Worm (Caenorhabditis elegans) whole organism, L3 larva: ENCODE measurements around the gene nhr-117.

Experiments
- R02D3.7 ChIP-seq: fragments of 150-350 bp; optimal IDR thresholded peaks from 2 replicates; lab custom pipeline; 2014; ENCODE audit warnings: missing biosample characterization, missing genetic modification characterization
- ZK546.5 ChIP-seq: sonication (generic microtip); optimal IDR thresholded peaks from 2 replicates; lab custom pipeline; 2017; ENCODE audit warnings: missing biosample characterization, missing genetic modification characterization
- aly-2 ChIP-seq: fragments of 150-350 bp; optimal IDR thresholded peaks from 2 replicates; lab custom pipeline; 2014; ENCODE audit warnings: missing biosample characterization, missing genetic modification characterization
- ama-1 ChIP-seq: fragments of 150-350 bp; optimal IDR thresholded peaks from 2 replicates; lab custom pipeline; 2018
- ceh-28 ChIP-seq: fragments of 150-350 bp; optimal IDR thresholded peaks from 2 replicates; lab custom pipeline; 2014; ENCODE audit warnings: missing biosample characterization, missing genetic modification reagents, missing genetic modification characterization
- ceh-9 ChIP-seq: sonication (generic microtip); optimal IDR thresholded peaks from 2 replicates; lab custom pipeline; 2018; ENCODE audit warnings: missing biosample characterization, missing genetic modification characterization
- egl-27 ChIP-seq: sonication (generic microtip); optimal IDR thresholded peaks from 4 replicates; lab custom pipeline; 2017; ENCODE audit warnings: missing biosample characterization, missing genetic modification reagents, missing genetic modification characterization
- egl-5 ChIP-seq: fragments of 150-350 bp; optimal IDR thresholded peaks from 2 replicates; lab custom pipeline; 2017; ENCODE audit warnings: missing biosample characterization, missing genetic modification reagents, missing genetic modification characterization, inconsistent platforms
- elt-1 ChIP-seq: fragments of 150-350 bp; optimal IDR thresholded peaks from 2 replicates; lab custom pipeline; 2014; ENCODE audit warnings: missing biosample characterization, missing genetic modification characterization
- elt-2 ChIP-seq: sonication (generic microtip); optimal IDR thresholded peaks from 2 replicates; lab custom pipeline; 2016; ENCODE audit warnings: missing genetic modification reagents, mild to moderate bottlenecking, missing genetic modification characterization, missing compliant biosample characterization
- elt-3 ChIP-seq, 3 experiments: fragments of 150-350 bp in 1 of 3; sonication (generic microtip) in 2 of 3; optimal IDR thresholded peaks; 2 replicates in 2 of 3; 4 replicates in 1 of 3; lab custom pipeline; 2014 to 2017; ENCODE audit warnings: missing biosample characterization in 3 of 3, missing genetic modification characterization in 3 of 3
- eor-1 ChIP-seq, 2 experiments: fragments of 150-350 bp; optimal IDR thresholded peaks; 2 replicates each; lab custom pipeline; 2014 to 2018; ENCODE audit warnings: missing biosample characterization in 2 of 2, missing genetic modification characterization in 2 of 2
- fkh-10 ChIP-seq: sonication (generic microtip); optimal IDR thresholded peaks from 2 replicates; lab custom pipeline; 2017; ENCODE audit warnings: missing biosample characterization, missing genetic modification reagents, missing genetic modification characterization
- fkh-2 ChIP-seq: fragments of 150-350 bp; optimal IDR thresholded peaks from 2 replicates; lab custom pipeline; 2014; ENCODE audit warnings: missing biosample characterization, missing genetic modification reagents, missing genetic modification characterization
- fos-1 ChIP-seq: fragments of 150-350 bp; optimal IDR thresholded peaks from 2 replicates; lab custom pipeline; 2014; ENCODE audit warnings: missing biosample characterization, missing genetic modification characterization
- hmg-11 ChIP-seq: sonication (generic microtip); optimal IDR thresholded peaks from 2 replicates; lab custom pipeline; 2016; ENCODE audit warnings: missing genetic modification characterization, missing compliant biosample characterization
- jun-1 ChIP-seq: fragments of 150-350 bp; optimal IDR thresholded peaks from 2 replicates; lab custom pipeline; 2014; ENCODE audit warnings: missing biosample characterization, missing genetic modification reagents, missing genetic modification characterization
- lsy-12 ChIP-seq: sonication (generic microtip); optimal IDR thresholded peaks from 2 replicates; lab custom pipeline; 2016; ENCODE audit warnings: mild to moderate bottlenecking, missing genetic modification characterization, missing compliant biosample characterization
- mdl-1 ChIP-seq: fragments of 150-350 bp; optimal IDR thresholded peaks from 2 replicates; lab custom pipeline; 2014; ENCODE audit warnings: missing biosample characterization, missing genetic modification characterization
- mml-1 ChIP-seq: fragments of 150-350 bp; sonication (generic microtip); optimal IDR thresholded peaks from 3 replicates; lab custom pipeline; 2014; ENCODE audit warnings: missing biosample characterization, missing genetic modification characterization
- nhr-11 ChIP-seq: fragments of 150-350 bp; optimal IDR thresholded peaks from 2 replicates; lab custom pipeline; 2014; ENCODE audit warnings: missing biosample characterization, missing genetic modification characterization
- nhr-12 ChIP-seq: fragments of 150-350 bp; optimal IDR thresholded peaks from 2 replicates; lab custom pipeline; 2014; ENCODE audit warnings: missing biosample characterization, missing genetic modification characterization
- nhr-23 ChIP-seq: fragments of 150-350 bp; optimal IDR thresholded peaks from 2 replicates; lab custom pipeline; 2014; ENCODE audit warnings: missing biosample characterization, missing genetic modification reagents, missing genetic modification characterization
- nhr-25 ChIP-seq: sonication (generic microtip); optimal IDR thresholded peaks from 2 replicates; lab custom pipeline; 2017; ENCODE audit warnings: missing biosample characterization, missing genetic modification characterization
- nhr-28 ChIP-seq: fragments of 150-350 bp; optimal IDR thresholded peaks from 2 replicates; lab custom pipeline; 2014; ENCODE audit warnings: missing biosample characterization, missing genetic modification characterization
- nhr-43 ChIP-seq: sonication (generic microtip); optimal IDR thresholded peaks from 2 replicates; lab custom pipeline; 2016; ENCODE audit warnings: mild to moderate bottlenecking, missing genetic modification characterization, missing compliant biosample characterization; ENCODE audit not compliant: poor library complexity, severe bottlenecking
- nhr-67 ChIP-seq: fragments of 150-350 bp; optimal IDR thresholded peaks from 2 replicates; lab custom pipeline; 2014; ENCODE audit warnings: missing biosample characterization, missing genetic modification characterization
- nhr-76 ChIP-seq: fragments of 150-350 bp; sonication (generic microtip); optimal IDR thresholded peaks from 5 replicates; lab custom pipeline; 2014; ENCODE audit warnings: missing biosample characterization, missing genetic modification characterization
- pha-4 ChIP-seq: fragments of 150-350 bp; optimal IDR thresholded peaks from 2 replicates; lab custom pipeline; 2014; ENCODE audit warnings: missing biosample characterization, missing genetic modification reagents, missing genetic modification characterization
- pqm-1 ChIP-seq: fragments of 150-350 bp; optimal IDR thresholded peaks from 2 replicates; lab custom pipeline; 2017; ENCODE audit warnings: missing biosample characterization, missing genetic modification characterization, inconsistent platforms
- sea-2 ChIP-seq: fragments of 150-350 bp; sonication (generic microtip); optimal IDR thresholded peaks from 4 replicates; lab custom pipeline; 2014; ENCODE audit warnings: missing biosample characterization, missing genetic modification reagents, missing genetic modification characterization
- skn-1 ChIP-seq: fragments of 150-350 bp; optimal IDR thresholded peaks from 2 replicates; lab custom pipeline; 2014; ENCODE audit warnings: missing biosample characterization, missing genetic modification characterization
- tbx-2 ChIP-seq: sonication (generic microtip); optimal IDR thresholded peaks from 2 replicates; lab custom pipeline; 2016; ENCODE audit warnings: mild to moderate bottlenecking, missing genetic modification characterization, missing compliant biosample characterization
- zag-1 ChIP-seq: fragments of 150-350 bp; optimal IDR thresholded peaks from 2 replicates; lab custom pipeline; 2014; ENCODE audit warnings: missing biosample characterization, missing genetic modification characterization
- ztf-4 ChIP-seq: fragments of 150-350 bp; optimal IDR thresholded peaks from 2 replicates; lab custom pipeline; 2014; ENCODE audit warnings: missing biosample characterization, missing genetic modification characterization

nhr-117 gene

ce11 chrV:1618760-1619159, 2.6 kb downstream of the nhr-117 start, which contains the start of gene nhr-179:
TSS of gene nhr-179 (minus strand) at chrV:1618860.
- TF ChIP-seq fkh-2 (tag; lab: Kevin White, UChicago) = no peak
- TF ChIP-seq ZK546.5 = peak; percentile 67

DNA sequence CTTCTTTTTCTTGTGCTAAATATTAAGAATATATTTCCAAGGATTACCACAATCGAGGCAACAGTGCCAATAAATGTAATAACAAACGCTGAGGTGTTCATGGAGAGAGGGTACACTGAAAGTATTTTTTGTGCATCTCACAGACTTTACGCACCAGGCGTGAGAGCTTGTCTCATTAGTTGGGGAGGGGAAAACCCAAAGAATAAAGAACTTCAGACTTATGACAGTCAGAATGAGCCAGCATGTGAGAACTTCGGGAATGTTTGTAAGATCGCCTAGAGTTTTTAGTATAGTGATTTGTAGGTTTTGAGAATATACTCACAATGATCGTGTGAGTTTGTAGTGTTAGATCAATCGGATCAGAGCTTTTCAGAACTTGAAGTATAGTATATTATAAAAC, 6.6 kb downstream of the nhr-117 start, which contains the start of gene srbc-41:
srbc-41 (minus strand) TSS at position 101 of the 400 bp plus-strand sequence.
- TF ChIP-seq nhr-12 (tag; lab: Kevin White, UChicago) = no peak
- TF ChIP-seq elt-1 = no peak
- TF ChIP-seq skn-1 = no peak
- no peak for TF ChIP-seq eor-1 (tag; optimal IDR thresholded peaks at IDR 0.05; lab: Kevin White, UChicago)
- no peak for TF ChIP-seq nhr-25 (tag; lab: Kevin White, UChicago)
- no peak for TF ChIP-seq nhr-67 (tag; lab: Kevin White, UChicago)
- TF ChIP-seq fos-1 (tag; lab: Kevin White, UChicago) = no peak

DNA sequence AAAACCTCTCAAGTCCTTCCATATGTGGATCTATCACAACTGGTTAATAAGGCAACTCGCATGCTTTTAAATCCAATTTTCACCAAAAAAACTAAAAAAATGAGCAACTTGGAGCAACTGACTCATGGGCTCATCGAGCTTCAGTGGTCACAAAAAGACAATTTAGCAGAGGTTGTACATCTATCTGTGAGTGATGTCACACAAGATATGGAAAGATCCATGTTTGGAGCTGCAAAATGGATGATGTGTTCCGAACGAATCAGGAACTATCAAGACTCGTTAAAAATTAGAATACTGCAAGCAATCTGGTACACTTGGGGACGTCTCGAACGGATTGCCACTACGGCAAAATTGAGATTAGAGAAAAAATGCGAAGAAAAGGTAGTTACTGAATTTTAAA, 9.8 kb downstream of the nhr-117 start:
- no peak for TF ChIP-seq ceh-9
- no peak for TF ChIP-seq nhr-23 (tag; lab: Kevin White, UChicago)
- no peak for TF ChIP-seq lsy-12
- no peak for TF ChIP-seq nhr-28 (tag; lab: Kevin White, UChicago)

DNA sequence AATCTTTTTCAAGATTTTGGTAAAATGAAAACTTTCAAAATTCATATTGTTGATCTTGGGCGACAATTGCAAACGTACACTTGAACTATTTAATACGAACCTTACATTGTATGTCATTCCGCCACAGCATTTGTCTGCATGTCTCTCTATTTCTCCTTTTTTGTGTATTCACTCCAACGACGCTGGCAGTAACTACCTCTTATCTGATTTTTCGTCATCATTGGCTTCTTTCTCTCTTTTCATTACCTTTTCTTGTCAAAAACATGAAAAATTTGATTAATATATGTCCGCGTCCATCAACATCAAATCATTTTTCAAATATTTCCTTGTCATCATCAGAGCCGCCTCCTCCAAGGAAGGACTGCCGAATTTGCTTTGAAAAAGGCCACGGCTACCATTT, 11.2 kb downstream of the nhr-117 start, which contains the start of gene nhr-177:
nhr-177 (plus strand) TSS at position 167 of the 400 bp plus-strand sequence.
- TF ChIP-seq elt-1 (peak; percentile 34), ztf-4 (tag; lab: Kevin White, UChicago) (no peak), egl-5 (tag; lab: Kevin White, UChicago) (no peak), pqm-1 (tag; lab: Kevin White, UChicago) (peak; percentile 18), elt-2 (tag; lab: Kevin White, UChicago) (peak; percentile 70), nhr-76 (tag; lab: Kevin White, UChicago) (no peak), nhr-12 (tag; lab: Kevin White, UChicago) (no peak), skn-1 (peak; percentile 61), fkh-2 (tag; lab: Kevin White, UChicago) (no peak)

DNA sequence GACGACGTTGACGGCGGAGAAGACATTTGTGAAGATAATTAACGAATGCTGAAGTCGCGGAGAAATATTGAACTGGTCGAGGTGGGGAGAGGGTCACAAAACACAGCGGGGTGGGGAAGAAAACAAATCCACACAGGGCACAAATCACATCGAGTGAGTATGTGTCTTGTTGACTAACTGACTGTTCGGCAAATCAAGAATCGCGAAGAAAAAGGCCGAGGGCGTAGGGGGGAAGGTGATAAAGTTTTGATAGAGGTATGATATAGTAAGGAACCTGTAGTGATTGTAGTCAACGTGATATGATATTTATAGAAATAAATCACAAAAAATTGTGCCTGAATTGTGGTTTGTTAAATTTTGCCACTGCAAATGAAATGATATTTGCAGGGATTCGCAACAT, 13.5 kb downstream of the nhr-117 start, which contains the start of gene nhr-178:
nhr-178 (minus strand) TSS at position 164 of the 400 bp plus-strand sequence.
- TF ChIP-seq pqm-1 (tag; lab: Kevin White, UChicago) = peak; percentile 79
- peak; percentile 49 for TF ChIP-seq ceh-28
- TF ChIP-seq elt-2 (tag; lab: Kevin White, UChicago) = peak; percentile 86
- TF ChIP-seq ztf-4 (tag; lab: Kevin White, UChicago) = no peak
- TF ChIP-seq fkh-10 (GFP tag; lab: Kevin White, UChicago) = no peak
- TF ChIP-seq aly-2 (tag; lab: Kevin White, UChicago) = no peak
- no peak for TF ChIP-seq mml-1 (tag; lab: Kevin White, UChicago)
- no peak for TF ChIP-seq nhr-12 (tag; lab: Kevin White, UChicago)
- no peak for TF ChIP-seq fkh-2 (tag; lab: Kevin White, UChicago)
- TF ChIP-seq lsy-12 = no peak
- TF ChIP-seq ama-1 = no peak
- peak; percentile 34 for TF ChIP-seq pha-4
- TF ChIP-seq nhr-43 (tag; lab: Kevin White, UChicago) = no peak
- no peak for TF ChIP-seq hmg-11 (tag; lab: Kevin White, UChicago)
- TF ChIP-seq nhr-23 (tag; lab: Kevin White, UChicago) = peak; percentile 15
- peak; percentile 59 for TF ChIP-seq jun-1 (tag; lab: Kevin White, UChicago)
- no peak for TF ChIP-seq sea-2 (GFP tag; lab: Kevin White, UChicago)
- no peak for TF ChIP-seq R02D3.7 (tag; lab: Kevin White, UChicago)
- peak; percentile 9 for TF ChIP-seq nhr-25 (tag; lab: Kevin White, UChicago)
- TF ChIP-seq egl-27 (tag; lab: Kevin White, UChicago) = no peak
- no peak for TF ChIP-seq ceh-9
- TF ChIP-seq skn-1 = no peak
- no peak for TF ChIP-seq nhr-11 (tag; lab: Kevin White, UChicago)
- TF ChIP-seq elt-3 (tag; optimal IDR thresholded peaks at IDR 0.05; lab: Kevin White, UChicago) = no peak
- TF ChIP-seq mdl-1 (tag; lab: Kevin White, UChicago) = peak; percentile 13
- TF ChIP-seq zag-1 = no peak
- TF ChIP-seq tbx-2 (tag; lab: Kevin White, UChicago) = no peak
- TF ChIP-seq egl-5 (tag; lab: Kevin White, UChicago) = no peak
